Fruit fly (Drosophila melanogaster): Measurements from ENCODE around the gene qless.

The qless gene

dm6 chr3R:31221337-31222047, 30.9 kb downstream of the qless start (continued):
- TF ChIP-seq CG11762 (GFP tag; optimal IDR thresholded peaks at IDR 0.05; ENCODE audit: insufficient read depth) (peak; percentile 33), CG3919 (GFP tag; optimal IDR thresholded peaks at IDR 0.05) (peak; percentile 29), Lpt (GFP tag; optimal IDR thresholded peaks at IDR 0.05) (peak; percentile 52), Hr39 (GFP tag; optimal IDR thresholded peaks at IDR 0.05) (no peak), Eip78C (GFP tag) (peak; percentile 68), CG8119 (GFP tag; IDR thresholded peaks at IDR 0.05) (no peak), CG16779 (tag; optimal IDR thresholded peaks at IDR 0.05) (peak; percentile 86), CG6808 (GFP tag; optimal IDR thresholded peaks at IDR 0.05) (peak; percentile 83), CG6163 (GFP tag; IDR thresholded peaks at IDR 0.05) (no peak), esn (GFP tag; optimal IDR thresholded peaks at IDR 0.05) (no peak), CG9139 (GFP tag; optimal IDR thresholded peaks at IDR 0.05) (peak; percentile 81), dac (GFP tag; optimal IDR thresholded peaks at IDR 0.05) (peak; percentile 62), lz (GFP tag; optimal IDR thresholded peaks at IDR 0.05) (no peak), CG6854 (GFP tag; optimal IDR thresholded peaks at IDR 0.05) (peak; percentile 54), CG7368 (GFP tag; optimal IDR thresholded peaks at IDR 0.05) (peak; percentile 29), ss (GFP tag; optimal IDR thresholded peaks at IDR 0.05) (peak; percentile 88 to 92), fkh (GFP tag; optimal IDR thresholded peaks at IDR 0.05) (peak; percentile 84), dsx (GFP tag; optimal IDR thresholded peaks at IDR 0.05; ENCODE audit: poor library complexity, severe bottlenecking) (peak; percentile 66), Eip75B (GFP tag; optimal IDR thresholded peaks at IDR 0.05) (peak; percentile 41), Ets21C (GFP tag; optimal IDR thresholded peaks at IDR 0.05) (no peak), fd85E (GFP tag; optimal IDR thresholded peaks at IDR 0.05) (no peak)

- no peak for TF ChIP-seq eg (GFP tag; IDR thresholded peaks at IDR 0.05)
- TF ChIP-seq CG11762 (GFP tag; optimal IDR thresholded peaks at IDR 0.05; ENCODE audit: insufficient read depth), result no peak
- TF ChIP-seq Gug (GFP tag; IDR thresholded peaks at IDR 0.05), result no peak
- TF ChIP-seq CG11294 (GFP tag; IDR thresholded peaks at IDR 0.05), result no peak
- no peak for TF ChIP-seq CG10631 (GFP tag; optimal IDR thresholded peaks at IDR 0.05)
- no peak for TF ChIP-seq CG16779 (tag; optimal IDR thresholded peaks at IDR 0.05)
- TF ChIP-seq Hr38 (GFP tag; optimal IDR thresholded peaks at IDR 0.05), result no peak
- TF ChIP-seq CG6854 (GFP tag; optimal IDR thresholded peaks at IDR 0.05), result no peak
- TF ChIP-seq dsx (GFP tag; optimal IDR thresholded peaks at IDR 0.05; ENCODE audit: poor library complexity, severe bottlenecking), result no peak
- TF ChIP-seq CG3032 (tag; optimal IDR thresholded peaks at IDR 0.05), result no peak
- peak; percentile 18 for TF ChIP-seq topi (GFP tag; optimal IDR thresholded peaks at IDR 0.05)
- TF ChIP-seq cyc (GFP tag; optimal IDR thresholded peaks at IDR 0.05), result no peak
- no peak for TF ChIP-seq Sox14 (GFP tag; optimal IDR thresholded peaks at IDR 0.05)
- TF ChIP-seq CG31627 (GFP tag; optimal IDR thresholded peaks at IDR 0.05), result no peak
- peak; percentile 31 for TF ChIP-seq esn (GFP tag; optimal IDR thresholded peaks at IDR 0.05)
- TF ChIP-seq CG8319 (GFP tag; optimal IDR thresholded peaks at IDR 0.05), result no peak
- no peak for TF ChIP-seq Eip93F (GFP tag; optimal IDR thresholded peaks at IDR 0.05)
- no peak for TF ChIP-seq Hr4 (GFP tag; optimal IDR thresholded peaks at IDR 0.05)
- no peak for TF ChIP-seq CG8632 (GFP tag; optimal IDR thresholded peaks at IDR 0.05)
- TF ChIP-seq CG4318 (GFP tag; optimal IDR thresholded peaks at IDR 0.05), result no peak
- TF ChIP-seq CG10669 (GFP tag; optimal IDR thresholded peaks at IDR 0.05), result no peak
- TF ChIP-seq Lpt (GFP tag; optimal IDR thresholded peaks at IDR 0.05), result no peak
- no peak for TF ChIP-seq CG34406 (GFP tag; optimal IDR thresholded peaks at IDR 0.05)
- TF ChIP-seq Blimp-1 (GFP tag; optimal IDR thresholded peaks at IDR 0.05), result no peak
- TF ChIP-seq achi (GFP tag; optimal IDR thresholded peaks at IDR 0.05), result no peak
- TF ChIP-seq Sox15 (GFP tag; optimal IDR thresholded peaks at IDR 0.05), result no peak
- TF ChIP-seq net (GFP tag; optimal IDR thresholded peaks at IDR 0.05), result no peak
- TF ChIP-seq fkh (GFP tag; optimal IDR thresholded peaks at IDR 0.05), result no peak
- no peak for TF ChIP-seq fd85E (GFP tag; optimal IDR thresholded peaks at IDR 0.05)
- TF ChIP-seq Met (GFP tag; optimal IDR thresholded peaks at IDR 0.05), result no peak
- no peak for TF ChIP-seq CG3919 (GFP tag; optimal IDR thresholded peaks at IDR 0.05)
- TF ChIP-seq Ets96B (tag; optimal IDR thresholded peaks at IDR 0.05), result no peak
- no peak for TF ChIP-seq CG8119 (GFP tag; IDR thresholded peaks at IDR 0.05)
- no peak for TF ChIP-seq Hr39 (GFP tag; optimal IDR thresholded peaks at IDR 0.05)
- TF ChIP-seq CG15336 (GFP tag; IDR thresholded peaks at IDR 0.05), result no peak
- no peak for TF ChIP-seq salr (GFP tag; optimal IDR thresholded peaks at IDR 0.05)
Observed at dm6 chr3R:31220456-31221336, 31.7 kb downstream of the qless start, which contains the start of gene CG12054. CG12054 (plus strand) TSS chr3R:31220702.
